Fruit fly (Drosophila melanogaster) whole organism, prepupa: ENCODE results near the gene CG15155.

ENCODE experiments used
- Blimp-1 ChIP-seq: fragments of 200-800 bp; sonication (Bioruptor generic); optimal IDR thresholded peaks from 3 replicates; lab custom pipeline; 2017; ENCODE audit warnings: missing biosample characterization, missing genetic modification characterization, mild to moderate bottlenecking, moderate library complexity, missing genetic modification reagents
- CG6808 ChIP-seq: fragments of 200-800 bp; sonication (Bioruptor generic); optimal IDR thresholded peaks from 3 replicates; lab custom pipeline; 2017; ENCODE audit warnings: missing biosample characterization, missing genetic modification characterization, mild to moderate bottlenecking, moderate library complexity, missing genetic modification reagents
- Hr39 ChIP-seq: fragments of 200-800 bp; sonication (Bioruptor generic); optimal IDR thresholded peaks from 2 replicates; lab custom pipeline; 2016; ENCODE audit warnings: missing biosample characterization, missing genetic modification characterization
- Sox102F ChIP-seq: fragments of 200-800 bp; sonication (Bioruptor generic); optimal IDR thresholded peaks from 2 replicates; lab custom pipeline; 2016; ENCODE audit warnings: missing biosample characterization, mild to moderate bottlenecking, missing genetic modification characterization
- net ChIP-seq: fragments of 200-800 bp; sonication (Bioruptor generic); optimal IDR thresholded peaks from 3 replicates; lab custom pipeline; 2016; ENCODE audit warnings: missing biosample characterization, missing genetic modification characterization

- TF ChIP-seq Blimp-1 (GFP tag; lab: Kevin White, UChicago) (no peak), net (GFP tag; lab: Kevin White, UChicago) (no peak), Hr39 (GFP tag; lab: Kevin White, UChicago) (no peak), Sox102F (GFP tag; lab: Kevin White, UChicago) (no peak), CG6808 (GFP tag; lab: Kevin White, UChicago) (no peak)
Observed at dm6 chr2L:18112435-18112834, 42.2 kb upstream of the CG15155 start.
